Worm (Caenorhabditis elegans) whole organism, early embryonic: Measurements from ENCODE around the gene ztf-9.

Experiments used
- aly-1 ChIP-seq: sonication (generic microtip); optimal IDR thresholded peaks from 2 replicates; lab custom pipeline; 2016; ENCODE audit warnings: missing genetic modification characterization, missing compliant biosample characterization
- ama-1 ChIP-seq: fragments of 150-350 bp; optimal IDR thresholded peaks from 2 replicates; lab custom pipeline; 2014
- ceh-36 ChIP-seq: sonication (generic microtip); optimal IDR thresholded peaks from 2 replicates; lab custom pipeline; 2016; ENCODE audit warnings: missing genetic modification characterization, inconsistent platforms, missing compliant biosample characterization
- flt-1 ChIP-seq: fragments of 200-800 bp; sonication (Bioruptor generic); IDR thresholded peaks from 2 replicates; pipeline ENCODE4 v1.3.6; 2022; ENCODE audit warnings: missing genetic modification characterization, missing compliant biosample characterization
- hmg-4 ChIP-seq: fragments of 200-800 bp; sonication (Bioruptor generic); optimal IDR thresholded peaks from 2 replicates; lab custom pipeline; 2018; ENCODE audit warnings: mild to moderate bottlenecking, missing genetic modification characterization, missing compliant biosample characterization
- scrt-1 ChIP-seq: fragments of 200-800 bp; sonication (Bioruptor generic); IDR thresholded peaks from 2 replicates; pipeline ENCODE4 v1.3.6; 2022; ENCODE audit warnings: missing genetic modification characterization, missing compliant biosample characterization
- sea-1 ChIP-seq: fragments of 200-800 bp; sonication (Bioruptor generic); conservative IDR thresholded peaks from 2 replicates; pipeline ENCODE4 v1.3.6; 2022; ENCODE audit warnings: missing genetic modification characterization, missing compliant biosample characterization
- tra-4 ChIP-seq: sonication (generic microtip); optimal IDR thresholded peaks from 2 replicates; lab custom pipeline; 2017; ENCODE audit warnings: missing genetic modification characterization, missing compliant biosample characterization

DNA sequence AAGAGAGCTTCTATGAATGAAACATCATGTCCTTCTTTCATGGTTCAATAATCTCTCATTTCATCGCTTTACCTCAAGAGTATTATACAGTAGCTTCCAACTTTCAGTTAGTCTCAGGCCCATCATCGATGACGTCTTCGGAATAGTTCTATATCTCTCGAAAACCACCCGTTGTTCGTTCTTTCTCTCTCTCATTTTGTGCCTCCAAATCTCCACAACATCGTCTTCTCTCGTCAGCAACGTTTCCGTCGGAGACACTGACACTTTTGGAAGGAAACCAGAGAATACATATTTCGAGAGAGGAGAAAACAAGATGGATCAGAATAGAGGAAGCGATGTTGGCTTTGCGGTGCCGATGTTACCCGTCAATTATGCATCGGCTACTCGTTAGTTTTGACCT lies 39.9 kb upstream of the ztf-9 start:
- TF ChIP-seq ama-1 (lab: Kevin White, UChicago) (no peak), aly-1 (no peak), scrt-1 (GFP tag; lab: Robert Waterston, UW) (no peak), tra-4 (no peak), ceh-36 (no peak), hmg-4 (GFP tag; lab: Kevin White, UChicago) (no peak), flt-1 (GFP tag; lab: Robert Waterston, UW) (no peak), sea-1 (GFP tag; lab: Robert Waterston, UW) (no peak)
